ENCODE assay signal across 7 worm cellular contexts in the genomic region with DNA sequence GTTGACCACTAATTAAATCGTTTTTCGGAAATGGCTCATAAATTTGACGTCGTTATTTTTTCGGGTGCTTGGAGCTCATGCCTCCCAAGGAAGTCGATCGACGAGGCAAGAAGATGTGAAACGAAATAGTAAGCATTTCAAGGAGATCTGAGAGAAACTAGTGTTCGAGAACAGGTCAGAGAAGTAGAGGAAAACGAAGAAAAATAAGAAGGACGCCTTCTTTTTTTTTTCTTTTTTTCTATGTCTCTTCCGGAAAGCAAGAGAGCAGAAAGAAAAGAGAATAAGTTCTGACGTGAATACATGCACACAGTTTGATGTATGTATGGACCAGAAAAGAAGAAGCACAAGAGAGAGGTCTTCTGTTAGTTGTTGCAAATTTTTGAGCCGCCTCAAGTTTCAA.
TF ChIP-seq lines count a peak whose summit lies in the region.

No protein-coding gene starts in this region.

TF ChIP-seq in whole organism, L1 larva, 84 proteins besides CTCF, POLR2A, EP300 and RAD21 (continues in another document):
- TF ChIP-seq zip-4 (GFP tag; optimal IDR thresholded peaks at IDR 0.05; lab: Kevin White, UChicago), result no peak
- no peak for TF ChIP-seq nhr-237 (tag; optimal IDR thresholded peaks at IDR 0.05; lab: Kevin White, UChicago)
- TF ChIP-seq isw-1 (GFP tag; IDR thresholded peaks at IDR 0.05; lab: Robert Waterston, UW), result peak; percentile 16; the same call in 1 of the 2 replicates
- TF ChIP-seq vab-15 (tag; optimal IDR thresholded peaks at IDR 0.05; lab: Kevin White, UChicago), result no peak
- no peak for TF ChIP-seq nhr-28 (tag; optimal IDR thresholded peaks at IDR 0.05; lab: Kevin White, UChicago)
- no peak for TF ChIP-seq jun-1 (tag; optimal IDR thresholded peaks at IDR 0.05; lab: Kevin White, UChicago)
- no peak for TF ChIP-seq aha-1 (tag; optimal IDR thresholded peaks at IDR 0.05; lab: Kevin White, UChicago)
- no peak for TF ChIP-seq ceh-63 (GFP tag; optimal IDR thresholded peaks at IDR 0.05; lab: Kevin White, UChicago)
- no peak for TF ChIP-seq pag-3 (tag; optimal IDR thresholded peaks at IDR 0.05; lab: Kevin White, UChicago; ENCODE audit: borderline replicate concordance, insufficient read depth)
- TF ChIP-seq ces-1 (GFP tag; optimal IDR thresholded peaks at IDR 0.05; lab: Kevin White, UChicago), result no peak
- TF ChIP-seq nhr-76 (tag; optimal IDR thresholded peaks at IDR 0.05; lab: Kevin White, UChicago), result no peak
- peak; percentile 12 for TF ChIP-seq dsc-1 (tag; optimal IDR thresholded peaks at IDR 0.05; lab: Kevin White, UChicago)

TF ChIP-seq in whole organism, L2 larva, 48 proteins besides CTCF, POLR2A, EP300 and RAD21 (continues in another document):
- TF ChIP-seq elt-1 (tag; optimal IDR thresholded peaks at IDR 0.05; lab: Kevin White, UChicago) (no peak), ceh-82 (tag; optimal IDR thresholded peaks at IDR 0.05; lab: Kevin White, UChicago) (no peak), Y55F3AM.14 (GFP tag; optimal IDR thresholded peaks at IDR 0.05; lab: Kevin White, UChicago) (peak; percentile 30), nhr-25 (tag; optimal IDR thresholded peaks at IDR 0.05; lab: Kevin White, UChicago) (no peak), F13H6.1 (tag; optimal IDR thresholded peaks at IDR 0.05; lab: Kevin White, UChicago) (peak; percentile 40), unc-55 (GFP tag; optimal IDR thresholded peaks at IDR 0.05; lab: Kevin White, UChicago) (peak; percentile 81), C34F6.9 (tag; optimal IDR thresholded peaks at IDR 0.05; lab: Kevin White, UChicago) (peak; percentile 82), mbf-1 (tag; optimal IDR thresholded peaks at IDR 0.05; lab: Kevin White, UChicago) (no peak), mdl-1 (tag; optimal IDR thresholded peaks at IDR 0.05; lab: Kevin White, UChicago) (peak in 1 of 2 experiments; percentile 9), lsy-2 (tag; optimal IDR thresholded peaks at IDR 0.05; lab: Kevin White, UChicago) (peak; percentile 8 to 67), sma-9 (GFP tag; optimal IDR thresholded peaks at IDR 0.05; lab: Kevin White, UChicago) (peak; percentile 72), sma-9 (tag; optimal IDR thresholded peaks at IDR 0.05; lab: Kevin White, UChicago) (no peak), nhr-237 (tag; optimal IDR thresholded peaks at IDR 0.05; lab: Kevin White, UChicago) (peak; percentile 20)

TF ChIP-seq in whole organism, L3 larva, 47 proteins besides CTCF, POLR2A, EP300 and RAD21 (continues in another document):
- TF ChIP-seq fkh-10 (GFP tag; optimal IDR thresholded peaks at IDR 0.05; lab: Kevin White, UChicago), result peak; percentile 77
- no peak for TF ChIP-seq ceh-9 (tag; optimal IDR thresholded peaks at IDR 0.05; lab: Kevin White, UChicago)
- no peak for TF ChIP-seq fkh-2 (tag; optimal IDR thresholded peaks at IDR 0.05; lab: Kevin White, UChicago)
- peak; percentile 48 for TF ChIP-seq tbx-2 (tag; optimal IDR thresholded peaks at IDR 0.05; lab: Kevin White, UChicago)
- no peak for TF ChIP-seq nhr-12 (tag; optimal IDR thresholded peaks at IDR 0.05; lab: Kevin White, UChicago)
- no peak for TF ChIP-seq pha-4 (tag; optimal IDR thresholded peaks at IDR 0.05; lab: Kevin White, UChicago)
- TF ChIP-seq nhr-76 (tag; optimal IDR thresholded peaks at IDR 0.05; lab: Kevin White, UChicago), result no peak
- no peak for TF ChIP-seq aly-2 (tag; optimal IDR thresholded peaks at IDR 0.05; lab: Kevin White, UChicago)
- no peak for TF ChIP-seq lsy-12 (tag; optimal IDR thresholded peaks at IDR 0.05; lab: Kevin White, UChicago)
- no peak for TF ChIP-seq jun-1 (tag; optimal IDR thresholded peaks at IDR 0.05; lab: Kevin White, UChicago)
- no peak for TF ChIP-seq ZK546.5 (tag; optimal IDR thresholded peaks at IDR 0.05; lab: Kevin White, UChicago)
- TF ChIP-seq hmg-11 (tag; optimal IDR thresholded peaks at IDR 0.05; lab: Kevin White, UChicago), result peak; percentile 58
- TF ChIP-seq egl-5 (tag; optimal IDR thresholded peaks at IDR 0.05; lab: Kevin White, UChicago), result no peak
- no peak for TF ChIP-seq ceh-16 (tag; optimal IDR thresholded peaks at IDR 0.05; lab: Kevin White, UChicago)

TF ChIP-seq in whole organism, L4 larva, 104 proteins besides CTCF, POLR2A, EP300 and RAD21 (continues in another document):
- TF ChIP-seq mep-1 (tag; optimal IDR thresholded peaks at IDR 0.05; lab: Kevin White, UChicago) (peak; percentile 41), nhr-11 (tag; optimal IDR thresholded peaks at IDR 0.05; lab: Kevin White, UChicago) (peak; percentile 14), saeg-2 (GFP tag; IDR thresholded peaks at IDR 0.05; lab: Robert Waterston, UW) (no peak), ces-1 (GFP tag; optimal IDR thresholded peaks at IDR 0.05; lab: Kevin White, UChicago) (peak; percentile 18), ctbp-1 (GFP tag; IDR thresholded peaks at IDR 0.05; lab: Robert Waterston, UW) (0 out of 2 replicates have a peak, but pooled peaks have one; percentile 45), aha-1 (tag; lab: Kevin White, UChicago) (peak; percentile 40), mdl-1 (tag; optimal IDR thresholded peaks at IDR 0.05; lab: Kevin White, UChicago) (no peak), lsy-2 (tag; optimal IDR thresholded peaks at IDR 0.05; lab: Kevin White, UChicago) (peak in 1 of 2 experiments; percentile 63), hmg-1.1 (GFP tag; IDR thresholded peaks at IDR 0.05; lab: Robert Waterston, UW) (peak; percentile 41; the same call in 1 of the 2 replicates), rbr-2 (tag; optimal IDR thresholded peaks at IDR 0.05; lab: Kevin White, UChicago) (peak; percentile 47), ceh-62 (tag; optimal IDR thresholded peaks at IDR 0.05; lab: Kevin White, UChicago) (no peak), hlh-30 (tag; optimal IDR thresholded peaks at IDR 0.05; lab: Kevin White, UChicago; ENCODE audit: insufficient read depth) (peak; percentile 33)

TF ChIP-seq in whole organism, late embryonic, 69 proteins besides CTCF, POLR2A, EP300 and RAD21:
- no peak for TF ChIP-seq fkh-10 (GFP tag; optimal IDR thresholded peaks at IDR 0.05; lab: Kevin White, UChicago)
- TF ChIP-seq elt-4 (tag; optimal IDR thresholded peaks at IDR 0.05; lab: Kevin White, UChicago), result no peak
- no peak for TF ChIP-seq ttx-3 (tag; optimal IDR thresholded peaks at IDR 0.05; lab: Kevin White, UChicago)
- peak; percentile 70 for TF ChIP-seq unc-42 (tag; optimal IDR thresholded peaks at IDR 0.05; lab: Kevin White, UChicago)
- no peak for TF ChIP-seq che-1 (tag; optimal IDR thresholded peaks at IDR 0.05; lab: Kevin White, UChicago)

TF ChIP-seq in whole organism, mixed stage, embryonic, 35 proteins besides CTCF, POLR2A, EP300 and RAD21:
- TF ChIP-seq snpc-4 (tag; optimal IDR thresholded peaks at IDR 0.05; lab: Kevin White, UChicago) (no peak), ces-1 (GFP tag; optimal IDR thresholded peaks at IDR 0.05; lab: Kevin White, UChicago) (peak; percentile 57), nhr-2 (tag; optimal IDR thresholded peaks at IDR 0.05; lab: Kevin White, UChicago) (no peak), mab-5 (tag; optimal IDR thresholded peaks at IDR 0.05; lab: Kevin White, UChicago) (no peak)

TF ChIP-seq in whole organism, young adult, 124 proteins besides CTCF, POLR2A, EP300 and RAD21:
- TF ChIP-seq C17E4.6 (GFP tag; IDR thresholded peaks at IDR 0.05; lab: Robert Waterston, UW) (no peak), lin-40 (tag; optimal IDR thresholded peaks at IDR 0.05; lab: Kevin White, UChicago) (peak; percentile 13), hmg-1.2 (GFP tag; IDR thresholded peaks at IDR 0.05; lab: Robert Waterston, UW) (peak; percentile 38; the same call in 1 of the 2 replicates)
